Fruit fly (Drosophila melanogaster) whole organism, prepupa: Measurements from ENCODE around the gene CG3984.

ENCODE experiments used
- CG4318 ChIP-seq: fragments of 200-800 bp; sonication (Bioruptor generic); optimal IDR thresholded peaks from 3 replicates; lab custom pipeline; 2017; ENCODE audit warnings: missing biosample characterization, mild to moderate bottlenecking, missing genetic modification characterization
- Gug ChIP-seq: fragments of 200-800 bp; sonication (Bioruptor generic); IDR thresholded peaks from 2 replicates; pipeline ENCODE4 v1.3.6; 2022; ENCODE audit warnings: missing biosample characterization, missing genetic modification characterization
- Sox102F ChIP-seq: fragments of 200-800 bp; sonication (Bioruptor generic); optimal IDR thresholded peaks from 2 replicates; lab custom pipeline; 2016; ENCODE audit warnings: missing biosample characterization, mild to moderate bottlenecking, missing genetic modification characterization
- Sox14 ChIP-seq: fragments of 200-800 bp; sonication (Bioruptor generic); optimal IDR thresholded peaks from 3 replicates; lab custom pipeline; 2016; ENCODE audit warnings: missing biosample characterization, missing genetic modification characterization

DNA sequence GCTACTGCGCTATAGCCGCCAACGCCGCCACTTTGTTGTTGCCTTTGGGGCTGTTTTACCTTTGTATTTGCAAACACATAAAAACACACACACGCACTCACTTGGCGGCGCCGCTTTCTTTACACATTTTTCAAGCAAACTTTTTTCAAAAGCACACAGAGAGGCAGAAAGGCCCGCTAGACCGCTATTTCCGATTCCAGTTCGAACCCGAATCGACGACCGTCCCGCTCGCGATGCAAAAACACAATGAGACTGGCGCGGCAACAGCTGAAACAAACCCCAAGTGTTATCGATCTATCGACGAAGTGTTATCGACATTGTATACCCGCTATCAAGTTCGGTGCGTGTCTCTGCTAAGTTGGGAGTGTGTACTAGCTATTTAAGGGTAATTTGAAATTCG, 5.3 kb upstream of the CG3984 start, which contains the start of gene CG42788:
- TF ChIP-seq CG4318 (GFP tag; lab: Kevin White, UChicago) (no peak), Sox102F (GFP tag; lab: Kevin White, UChicago) (peak; percentile 73), Sox14 (peak; percentile 88), Gug (GFP tag; lab: Robert Waterston, UW) (no peak)
